Fruit fly (Drosophila melanogaster) ovary, adult (tissue): ENCODE results near the gene HIPP1.
A peak's percentile ranks its signal among the peaks of the same experiment; 100 is the strongest.

Source experiments
- CG17801 ChIP-seq: fragments of 200-800 bp; optimal IDR thresholded peaks from 2 replicates; lab custom pipeline; 2019; ENCODE audit warnings: missing biosample characterization, mild to moderate bottlenecking, missing genetic modification characterization, moderate library complexity; ENCODE audit not compliant: partially characterized antibody

HIPP1 gene

dm6 chr3L:20789299-20789698, 20.2 kb upstream of the HIPP1 start:
- TF ChIP-seq CG17801 (GFP tag; lab: Kevin White, UChicago): no peak

- TF ChIP-seq CG17801 (GFP tag; lab: Kevin White, UChicago): no peak
Observed at dm6 chr3L:20792693-20793092, 16.8 kb upstream of the HIPP1 start, which contains the start of gene Six4. Six4 (minus strand) TSS chr3L:20792777.

DNA sequence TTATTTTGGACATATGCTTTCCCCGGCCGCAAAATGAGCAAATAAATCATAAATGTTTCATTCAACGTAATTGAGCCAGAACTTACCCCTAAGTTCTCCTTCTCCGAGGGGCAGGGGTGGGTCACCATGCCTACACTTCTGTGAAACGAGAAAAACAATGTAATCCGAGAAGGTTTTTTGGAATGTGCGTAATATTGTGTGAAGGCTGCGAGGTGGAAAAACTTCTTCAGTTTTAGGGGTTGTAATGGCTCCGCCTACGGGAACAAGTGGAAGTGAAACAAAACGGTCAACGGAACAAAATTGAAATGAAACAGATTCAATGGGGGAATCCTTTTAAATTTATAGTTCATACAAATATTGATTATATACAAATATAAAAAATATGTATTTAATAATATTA, 12.7 kb upstream of the HIPP1 start:
- no peak for TF ChIP-seq CG17801 (GFP tag; lab: Kevin White, UChicago)

DNA sequence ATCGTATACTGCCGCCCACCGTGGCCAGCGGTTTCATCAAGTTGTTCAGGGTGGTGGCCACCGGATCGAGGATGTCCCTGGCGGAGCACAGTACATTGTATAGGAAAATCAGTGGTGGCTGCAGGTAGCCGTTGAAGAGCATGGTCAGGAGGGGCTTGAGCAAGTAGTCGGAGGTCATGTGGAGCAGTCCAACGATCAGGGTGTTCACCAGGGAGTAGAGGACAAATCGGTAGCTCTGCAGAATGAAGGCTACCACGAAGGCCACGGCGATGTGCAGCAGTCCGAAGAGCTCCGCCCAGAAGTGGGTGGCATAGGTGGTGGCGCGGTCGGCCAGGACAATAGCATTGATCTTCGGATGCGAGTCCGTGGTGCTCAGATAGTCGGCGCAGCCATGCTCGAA, 12.1 kb upstream of the HIPP1 start:
- TF ChIP-seq CG17801 (GFP tag; lab: Kevin White, UChicago): no peak

DNA sequence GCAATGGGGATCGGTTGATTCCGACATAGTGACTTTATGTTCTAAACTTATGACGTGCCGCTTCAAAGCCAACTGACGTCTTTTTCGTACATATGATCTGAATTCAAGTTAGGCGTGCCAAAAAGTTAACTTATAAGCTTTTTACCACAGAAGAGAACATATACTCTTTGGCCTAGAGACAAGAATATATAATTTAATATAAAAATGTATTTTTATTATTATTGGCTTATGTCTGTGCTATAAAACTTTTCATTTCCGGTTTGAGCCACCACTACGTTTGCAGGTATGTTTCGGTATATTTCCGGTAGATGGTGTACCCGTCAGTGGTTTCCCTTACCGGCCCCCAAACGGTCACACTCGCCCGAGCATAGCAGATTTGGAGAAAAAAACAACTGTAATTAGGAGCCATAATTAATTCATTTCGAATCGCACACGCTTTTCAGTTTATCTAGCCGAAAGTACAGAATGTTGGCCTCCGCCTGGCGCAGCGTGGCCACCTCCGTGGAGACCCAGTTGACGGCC, 11.1 kb upstream of the HIPP1 start, which contains the start of the genes CG3698 and tzn:
TSS of gene CG3698 (minus strand) at position 51 of the 522 bp plus-strand sequence.
TSS of gene tzn (plus strand) at position 321 of the 522 bp plus-strand sequence.
- TF ChIP-seq CG17801 (GFP tag; lab: Kevin White, UChicago): peak; percentile 80

- TF ChIP-seq CG17801 (GFP tag; lab: Kevin White, UChicago): no peak
Observed at dm6 chr3L:20800208-20800607, 9.3 kb upstream of the HIPP1 start, which contains the start of gene Spc105R. Spc105R (plus strand) TSS chr3L:20800410.

- peak; percentile 67 for TF ChIP-seq CG17801 (GFP tag; lab: Kevin White, UChicago)
Observed at dm6 chr3L:20815666-20816375, 6.4 kb downstream of the HIPP1 start, which contains the start of the genes CG3618 and Pka-R1. CG3618 (minus strand) TSS chr3L:20816075. Pka-R1 (plus strand) TSS chr3L:20816118.

DNA sequence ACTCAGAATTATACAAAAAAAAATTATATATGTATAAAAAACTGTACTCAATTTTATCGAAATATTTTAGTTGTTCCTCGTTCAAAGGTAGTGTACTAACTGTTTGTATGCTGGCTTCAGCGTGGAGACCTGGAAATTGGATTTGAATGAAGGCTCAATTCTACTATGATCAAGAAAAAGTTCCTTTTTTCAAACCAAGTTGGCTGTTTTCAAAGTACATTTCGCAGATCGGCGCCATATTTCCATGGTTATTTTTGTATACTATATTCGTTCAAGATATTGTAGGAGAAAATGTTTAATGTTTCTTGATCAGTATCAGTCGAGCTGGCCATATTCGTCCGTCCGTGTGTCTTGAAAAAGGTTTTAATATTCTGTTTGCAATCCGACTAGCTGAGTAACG, 8.5 kb downstream of the HIPP1 start, which contains the start of gene Mst77F:
TSS of gene Mst77F (minus strand) at position 101 of the 400 bp plus-strand sequence.
- TF ChIP-seq CG17801 (GFP tag; lab: Kevin White, UChicago): no peak

- TF ChIP-seq CG17801 (GFP tag; lab: Kevin White, UChicago): no peak
Observed at dm6 chr3L:20823206-20823803, 13.8 kb downstream of the HIPP1 start.

dm6 chr3L:20826950-20827910, 17.8 kb downstream of the HIPP1 start:
- no peak for TF ChIP-seq CG17801 (GFP tag; lab: Kevin White, UChicago)

dm6 chr3L:20827962-20828361, 18.5 kb downstream of the HIPP1 start:
- TF ChIP-seq CG17801 (GFP tag; lab: Kevin White, UChicago): no peak

DNA sequence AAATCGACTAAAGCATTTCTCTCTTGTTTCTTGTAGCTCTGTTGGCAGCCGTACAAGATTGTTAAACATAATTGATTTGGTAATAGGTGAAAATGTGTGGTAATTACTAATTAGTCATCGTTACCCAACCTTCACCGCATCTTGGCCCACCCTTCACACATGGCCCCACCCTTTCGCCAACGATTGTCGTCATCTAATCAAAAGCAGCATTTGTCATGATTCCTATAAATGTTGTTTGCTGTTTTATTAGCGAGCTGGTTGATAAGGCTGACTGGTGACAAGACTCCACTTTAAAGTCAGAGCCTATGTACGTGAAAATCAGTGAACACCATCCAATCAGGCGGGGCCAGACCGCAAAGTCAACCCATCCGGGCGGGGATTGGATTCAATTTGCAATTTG, 20.9 kb downstream of the HIPP1 start:
- TF ChIP-seq CG17801 (GFP tag; lab: Kevin White, UChicago): no peak

DNA sequence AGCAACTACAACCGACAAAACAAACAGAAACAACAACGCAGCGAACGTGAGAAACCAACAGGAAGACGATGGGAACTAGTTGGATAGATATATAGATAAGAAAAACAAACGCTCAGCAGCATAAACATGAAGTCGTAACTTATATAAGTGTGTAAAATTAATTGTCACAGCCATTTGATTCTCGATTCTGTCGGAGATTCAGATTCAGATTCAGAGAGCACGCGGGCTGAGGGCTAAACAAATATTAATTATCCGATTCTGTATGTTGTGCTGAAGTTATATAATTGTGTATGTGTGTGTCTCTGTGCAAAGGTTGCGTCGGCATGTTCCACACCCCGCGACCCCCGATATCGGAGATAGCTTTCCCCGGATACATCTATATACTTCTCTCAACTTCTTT, 24.7 kb downstream of the HIPP1 start:
- TF ChIP-seq CG17801 (GFP tag; lab: Kevin White, UChicago): no peak

DNA sequence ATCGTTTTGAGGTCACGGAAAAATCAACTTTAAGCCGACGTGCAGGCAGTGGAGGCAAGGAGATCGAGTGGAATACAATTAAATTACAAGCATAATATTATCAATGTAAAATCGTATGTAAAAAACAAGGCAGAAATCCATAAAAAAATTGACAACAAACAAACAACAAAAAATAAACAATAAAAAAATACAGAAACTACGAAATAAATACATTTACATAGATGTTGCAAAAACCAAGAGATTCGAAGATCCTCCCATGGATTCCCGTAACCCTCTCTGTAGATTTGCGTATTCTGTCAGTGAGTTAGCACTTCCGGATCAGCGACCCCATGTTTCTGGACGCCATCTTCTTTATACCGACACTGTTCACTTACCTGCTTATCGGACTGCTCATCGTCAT, 26.4 kb downstream of the HIPP1 start, which contains the start of gene CG3288:
TSS of gene CG3288 (plus strand) at position 301 of the 400 bp plus-strand sequence.
- TF ChIP-seq CG17801 (GFP tag; lab: Kevin White, UChicago): no peak
